Fruit fly (Drosophila melanogaster) whole organism, prepupa: Measurements from ENCODE around the gene Abl.

Experiments used
- Blimp-1 ChIP-seq: fragments of 200-800 bp; sonication (Bioruptor generic); optimal IDR thresholded peaks from 3 replicates; lab custom pipeline; 2017; ENCODE audit warnings: missing biosample characterization, missing genetic modification characterization, mild to moderate bottlenecking, moderate library complexity, missing genetic modification reagents
- CG10631 ChIP-seq: fragments of 200-800 bp; sonication (Bioruptor generic); optimal IDR thresholded peaks from 2 replicates; lab custom pipeline; 2016; ENCODE audit warnings: missing biosample characterization, missing genetic modification characterization
- CG11902 ChIP-seq: fragments of 200-800 bp; sonication (Bioruptor generic); optimal IDR thresholded peaks from 3 replicates; lab custom pipeline; 2016; ENCODE audit warnings: missing biosample characterization, missing genetic modification characterization
- CG1621 ChIP-seq: fragments of 200-800 bp; sonication (Bioruptor generic); optimal IDR thresholded peaks from 3 replicates; lab custom pipeline; 2018; ENCODE audit warnings: missing biosample characterization, mild to moderate bottlenecking, missing genetic modification characterization
- CG34406 ChIP-seq: fragments of 200-800 bp; sonication (Bioruptor generic); optimal IDR thresholded peaks from 3 replicates; lab custom pipeline; 2016; ENCODE audit warnings: missing biosample characterization, missing genetic modification characterization
- CG3919 ChIP-seq: fragments of 200-800 bp; sonication (Bioruptor generic); optimal IDR thresholded peaks from 3 replicates; lab custom pipeline; 2016; ENCODE audit warnings: missing biosample characterization, missing genetic modification characterization
- CG6792 ChIP-seq: fragments of 200-800 bp; sonication (Bioruptor generic); optimal IDR thresholded peaks from 3 replicates; lab custom pipeline; 2016; ENCODE audit warnings: missing biosample characterization, missing genetic modification characterization
- CG6808 ChIP-seq: fragments of 200-800 bp; sonication (Bioruptor generic); optimal IDR thresholded peaks from 3 replicates; lab custom pipeline; 2017; ENCODE audit warnings: missing biosample characterization, missing genetic modification characterization, mild to moderate bottlenecking, moderate library complexity, missing genetic modification reagents
- CG7368 ChIP-seq: fragments of 200-800 bp; sonication (Bioruptor generic); optimal IDR thresholded peaks from 3 replicates; lab custom pipeline; 2016; ENCODE audit warnings: missing biosample characterization, missing genetic modification characterization
- CG8119 ChIP-seq: fragments of 200-800 bp; sonication (Bioruptor generic); IDR thresholded peaks from 3 replicates; pipeline ENCODE4 v1.3.6; 2022; ENCODE audit warnings: missing biosample characterization, missing genetic modification characterization
- CG8319 ChIP-seq: fragments of 200-800 bp; sonication (Bioruptor generic); optimal IDR thresholded peaks from 3 replicates; lab custom pipeline; 2016; ENCODE audit warnings: missing biosample characterization, missing genetic modification characterization
- CG8632 ChIP-seq: fragments of 200-800 bp; sonication (Bioruptor generic); optimal IDR thresholded peaks from 3 replicates; lab custom pipeline; 2016; ENCODE audit warnings: missing biosample characterization, missing genetic modification characterization
- CG9139 ChIP-seq: fragments of 200-800 bp; sonication (Bioruptor generic); optimal IDR thresholded peaks from 3 replicates; lab custom pipeline; 2017; ENCODE audit warnings: missing biosample characterization, mild to moderate bottlenecking, missing genetic modification characterization
- Eip78C ChIP-seq: fragments of 200-800 bp; sonication (Bioruptor generic); peaks from one replicate; lab custom pipeline; 2016; ENCODE audit warnings: missing biosample characterization, missing genetic modification characterization
- Eip93F ChIP-seq: fragments of 200-800 bp; sonication (Bioruptor generic); optimal IDR thresholded peaks from 2 replicates; lab custom pipeline; 2016; ENCODE audit warnings: missing biosample characterization, mild to moderate bottlenecking, missing genetic modification characterization
- Ets96B ChIP-seq: fragments of 200-800 bp; optimal IDR thresholded peaks from 2 replicates; lab custom pipeline; 2019; ENCODE audit warnings: missing biosample characterization, mild to moderate bottlenecking, missing genetic modification characterization, moderate library complexity
- Gug ChIP-seq: fragments of 200-800 bp; sonication (Bioruptor generic); IDR thresholded peaks from 2 replicates; pipeline ENCODE4 v1.3.6; 2022; ENCODE audit warnings: missing biosample characterization, missing genetic modification characterization
- Hr4 ChIP-seq: fragments of 200-800 bp; sonication (Bioruptor generic); optimal IDR thresholded peaks from 3 replicates; lab custom pipeline; 2016; ENCODE audit warnings: missing biosample characterization, missing genetic modification characterization
- Sox14 ChIP-seq: fragments of 200-800 bp; sonication (Bioruptor generic); optimal IDR thresholded peaks from 3 replicates; lab custom pipeline; 2016; ENCODE audit warnings: missing biosample characterization, missing genetic modification characterization
- acj6 ChIP-seq: fragments of 200-800 bp; sonication (Bioruptor generic); optimal IDR thresholded peaks from 3 replicates; lab custom pipeline; 2016; ENCODE audit warnings: missing biosample characterization, missing genetic modification characterization
- dsx ChIP-seq: fragments of 200-800 bp; optimal IDR thresholded peaks from 3 replicates; lab custom pipeline; 2019; ENCODE audit warnings: missing biosample characterization, mild to moderate bottlenecking, missing genetic modification characterization, moderate library complexity; ENCODE audit not compliant: poor library complexity, severe bottlenecking
- eg ChIP-seq: fragments of 200-800 bp; sonication (Bioruptor generic); IDR thresholded peaks from 3 replicates; pipeline ENCODE4 v1.3.6; 2022; ENCODE audit warnings: missing biosample characterization, missing genetic modification characterization
- fd59A ChIP-seq: fragments of 200-800 bp; sonication (Bioruptor generic); optimal IDR thresholded peaks from 2 replicates; lab custom pipeline; 2017; ENCODE audit warnings: missing biosample characterization, mild to moderate bottlenecking, missing genetic modification characterization, missing genetic modification reagents
- fd85E ChIP-seq: fragments of 200-800 bp; sonication (Bioruptor generic); optimal IDR thresholded peaks from 3 replicates; lab custom pipeline; 2016; ENCODE audit warnings: missing biosample characterization, missing genetic modification characterization
- fkh ChIP-seq: fragments of 200-800 bp; sonication (Bioruptor generic); optimal IDR thresholded peaks from 3 replicates; lab custom pipeline; 2017; ENCODE audit warnings: missing biosample characterization, mild to moderate bottlenecking, missing genetic modification characterization, moderate library complexity
- spab ChIP-seq: fragments of 200-800 bp; sonication (Bioruptor generic); optimal IDR thresholded peaks from 2 replicates; lab custom pipeline; 2017; ENCODE audit warnings: missing biosample characterization, mild to moderate bottlenecking, missing genetic modification characterization, missing genetic modification reagents
- topi ChIP-seq: fragments of 200-800 bp; sonication (Bioruptor generic); optimal IDR thresholded peaks from 3 replicates; lab custom pipeline; 2016; ENCODE audit warnings: missing biosample characterization, missing genetic modification characterization
- vri ChIP-seq: fragments of 200-800 bp; sonication (Bioruptor generic); optimal IDR thresholded peaks from 3 replicates; lab custom pipeline; 2016; ENCODE audit warnings: missing biosample characterization, mild to moderate bottlenecking, missing genetic modification characterization

Abl gene

dm6 chr3L:16683007-16683406, 35.3 kb upstream of the Abl start (continued):
- peak; percentile 5 for TF ChIP-seq Sox14
- TF ChIP-seq Hr4 (GFP tag; lab: Kevin White, UChicago) = peak; percentile 64
- peak; percentile 51 for TF ChIP-seq CG10631
- no peak for TF ChIP-seq fd85E (GFP tag; lab: Kevin White, UChicago)
- no peak for TF ChIP-seq CG8319 (GFP tag; lab: Kevin White, UChicago)
- TF ChIP-seq CG34406 (GFP tag; lab: Kevin White, UChicago) = no peak
- TF ChIP-seq Gug (GFP tag; lab: Robert Waterston, UW) = peak; percentile 32; the same call in 1 of the 2 replicates
- TF ChIP-seq CG8632 (GFP tag; lab: Kevin White, UChicago) = no peak
- TF ChIP-seq dsx (GFP tag; lab: Kevin White, UChicago) = no peak
- no peak for TF ChIP-seq CG1621 (tag; lab: Kevin White, UChicago)
- TF ChIP-seq spab (GFP tag; lab: Kevin White, UChicago) = no peak
- no peak for TF ChIP-seq fkh (GFP tag; lab: Kevin White, UChicago)
- no peak for TF ChIP-seq CG3919 (GFP tag; lab: Kevin White, UChicago)
- no peak for TF ChIP-seq topi (GFP tag; lab: Kevin White, UChicago)
- no peak for TF ChIP-seq CG7368 (GFP tag; lab: Kevin White, UChicago)

dm6 chr3L:16682371-16682770, 34.7 kb upstream of the Abl start:
- TF ChIP-seq eg (no peak), vri (GFP tag; lab: Kevin White, UChicago) (peak; percentile 91), Eip93F (peak; percentile 60), Blimp-1 (no peak)

DNA sequence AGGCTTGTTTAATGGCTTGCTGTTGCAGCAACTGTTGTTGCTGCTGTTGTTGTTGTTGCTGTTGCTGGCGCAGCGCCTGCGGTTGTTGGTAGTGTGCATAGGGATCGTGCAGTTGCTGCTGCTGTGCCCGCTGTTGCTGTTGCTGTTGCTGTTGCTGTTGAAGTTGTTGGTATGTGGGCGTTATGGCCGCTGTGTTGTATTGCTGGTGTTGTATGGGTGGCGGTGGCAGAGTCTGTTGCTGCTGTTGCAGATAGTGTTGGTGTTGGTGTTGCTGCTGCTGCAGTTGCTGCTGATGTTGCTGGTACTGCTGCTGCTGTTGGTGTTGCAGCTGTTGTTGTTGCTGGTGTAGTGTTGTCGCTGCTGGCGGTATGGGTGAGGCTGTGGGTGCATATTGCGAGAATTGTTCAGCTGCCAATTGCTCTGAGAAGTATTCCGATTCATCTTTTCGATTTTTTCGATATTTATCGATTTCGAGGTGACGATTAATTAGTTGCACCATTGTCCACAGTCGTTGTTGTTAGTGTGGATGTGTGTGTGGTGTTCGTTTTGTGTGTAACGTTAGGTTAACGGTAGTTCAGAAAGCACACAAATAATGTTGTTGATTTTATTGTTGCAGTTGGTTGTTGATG, 31.9 kb upstream of the Abl start:
- TF ChIP-seq CG11902 (GFP tag; lab: Kevin White, UChicago) (no peak), CG3919 (GFP tag; lab: Kevin White, UChicago) (peak; percentile 54)

DNA sequence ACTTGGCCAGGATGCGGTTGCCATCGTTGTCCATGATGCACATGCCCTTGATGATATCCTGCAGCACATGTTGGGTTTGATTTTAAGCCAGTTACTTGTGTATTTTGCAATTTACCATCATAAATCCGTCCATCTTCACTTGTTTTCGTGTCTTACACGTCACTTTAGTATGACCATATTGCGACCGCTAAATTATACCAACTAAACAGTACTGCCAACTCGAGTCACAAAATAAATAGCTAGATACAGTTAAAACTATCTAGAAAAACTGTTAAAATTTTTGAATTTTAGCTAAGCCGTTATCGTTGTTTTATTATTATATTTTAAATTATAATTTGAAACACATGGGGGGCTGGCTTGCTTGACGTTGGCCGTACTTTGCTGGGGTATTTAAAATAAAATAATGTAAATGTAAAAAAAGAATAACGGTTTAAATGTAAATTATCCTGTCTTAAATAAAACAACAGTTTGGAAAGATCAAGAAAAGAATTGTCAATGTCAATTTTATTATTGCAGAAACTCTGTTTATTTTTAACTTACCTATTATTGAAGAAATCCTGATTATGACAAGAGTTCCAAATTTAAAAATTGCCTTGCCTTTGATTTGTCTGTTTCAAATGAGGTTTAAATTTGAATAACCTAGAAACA, 25.8 kb upstream of the Abl start, which contains the start of the genes zetaCOP and CG13032:
TSS of gene zetaCOP (minus strand) at position 189 of the 648 bp plus-strand sequence.
TSS of gene CG13032 (plus strand) at position 598 of the 648 bp plus-strand sequence.
- TF ChIP-seq Eip93F = no peak
- TF ChIP-seq Ets96B (tag; lab: Kevin White, UChicago) = no peak
- no peak for TF ChIP-seq fkh (GFP tag; lab: Kevin White, UChicago)
- TF ChIP-seq CG6792 (GFP tag; lab: Kevin White, UChicago) = no peak
- no peak for TF ChIP-seq CG9139 (GFP tag; lab: Kevin White, UChicago)
- TF ChIP-seq CG10631 = no peak
- no peak for TF ChIP-seq fd59A (GFP tag; lab: Kevin White, UChicago)
- no peak for TF ChIP-seq CG8119 (GFP tag; lab: Robert Waterston, UW)
- no peak for TF ChIP-seq acj6 (GFP tag; lab: Kevin White, UChicago)

dm6 chr3L:16670882-16671675, 23.4 kb upstream of the Abl start:
- TF ChIP-seq Eip78C (GFP tag; lab: Kevin White, UChicago) (peak; percentile 19), CG6792 (GFP tag; lab: Kevin White, UChicago) (no peak), CG6808 (no peak), eg (no peak), topi (GFP tag; lab: Kevin White, UChicago) (no peak), Eip93F (no peak), vri (GFP tag; lab: Kevin White, UChicago) (peak; percentile 34)
- TF ChIP-seq, all 60 proteins: peak for 2
